Worm (Caenorhabditis elegans): Measurements from ENCODE around the gene Y51H7C.41.

DNA sequence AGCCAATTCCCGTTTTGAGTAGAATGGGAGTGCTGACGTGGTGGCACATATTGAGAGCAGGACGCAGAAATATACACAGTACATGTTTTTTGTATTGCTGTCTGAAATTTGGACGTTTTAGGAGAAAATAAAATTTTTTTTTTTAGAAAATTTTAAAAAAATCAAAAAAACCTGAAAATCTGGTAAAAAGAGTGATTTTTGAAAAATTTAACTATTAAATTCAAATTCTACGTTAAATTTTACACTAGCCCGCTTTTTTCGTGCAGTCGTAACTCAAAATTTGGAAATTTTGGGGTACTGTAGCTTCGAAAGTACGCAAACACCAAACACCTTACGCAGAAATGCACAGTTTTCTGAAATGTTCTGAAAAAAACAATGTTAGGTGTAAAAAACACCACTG is 45.2 kb upstream of the Y51H7C.41 start, which contains the start of gene C13A10.2:
- TF ChIP-seq egl-27 (tag; optimal IDR thresholded peaks at IDR 0.05) = no peak
- no peak for TF ChIP-seq nhr-25 (tag; optimal IDR thresholded peaks at IDR 0.05; ENCODE audit: borderline replicate concordance, insufficient read depth)
- TF ChIP-seq zip-2 (tag; optimal IDR thresholded peaks at IDR 0.05) = no peak
- TF ChIP-seq mep-1 (tag; optimal IDR thresholded peaks at IDR 0.05) = no peak
- TF ChIP-seq ZK546.5 (tag; optimal IDR thresholded peaks at IDR 0.05) = no peak
- no peak for TF ChIP-seq unc-39 (tag; optimal IDR thresholded peaks at IDR 0.05)
- no peak for TF ChIP-seq snpc-4 (tag; optimal IDR thresholded peaks at IDR 0.05)
- no peak for TF ChIP-seq hlh-30 (tag; optimal IDR thresholded peaks at IDR 0.05; ENCODE audit: insufficient read depth)
- TF ChIP-seq nhr-10 (tag; optimal IDR thresholded peaks at IDR 0.05) = no peak
- no peak for TF ChIP-seq jun-1 (tag; optimal IDR thresholded peaks at IDR 0.05)
- TF ChIP-seq madf-9 (GFP tag; conservative IDR thresholded peaks at IDR 0.05) = no peak
- TF ChIP-seq nhr-102 (tag; optimal IDR thresholded peaks at IDR 0.05) = no peak
- no peak for TF ChIP-seq ceh-32 (tag; optimal IDR thresholded peaks at IDR 0.05; ENCODE audit: poor library complexity)
- no peak for TF ChIP-seq pha-4 (GFP tag; IDR thresholded peaks at IDR 0.05)
- no peak for TF ChIP-seq pha-4 (tag; optimal IDR thresholded peaks at IDR 0.05)
